Worm (Caenorhabditis elegans): ENCODE results near the gene srsx-21.

DNA sequence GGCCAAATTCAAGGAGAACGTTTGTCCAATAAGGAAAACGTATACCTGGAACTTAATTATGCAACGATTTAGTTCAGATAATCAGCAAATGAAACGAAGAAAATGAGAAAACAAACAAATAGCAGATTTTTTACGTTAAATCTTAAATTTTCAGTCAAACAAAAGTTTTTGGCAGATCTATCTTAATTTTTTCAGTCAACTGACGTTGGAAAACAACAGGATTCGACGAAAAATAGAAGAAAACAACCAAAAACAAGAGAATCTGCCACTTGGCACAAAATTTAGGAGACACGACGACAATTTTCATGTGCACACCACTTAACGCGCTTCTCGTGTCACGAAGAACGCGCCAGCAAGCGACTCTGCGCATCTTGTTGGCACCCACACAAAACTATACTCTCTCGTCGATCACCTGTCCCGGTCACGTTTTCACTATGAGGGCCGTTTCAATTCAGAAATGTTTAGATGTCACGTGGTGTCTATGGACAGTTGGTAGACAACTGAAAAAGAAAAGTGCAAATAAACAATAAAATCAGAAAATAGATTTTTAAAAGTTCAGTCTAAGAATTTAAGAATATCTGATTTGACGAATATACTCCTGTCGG, 48.0 kb upstream of the srsx-21 start, which contains the start of gene ztf-7:
- TF ChIP-seq sea-1 (GFP tag; conservative IDR thresholded peaks at IDR 0.05): no peak
- TF ChIP-seq ama-1 (optimal IDR thresholded peaks at IDR 0.05): no peak
- no peak for TF ChIP-seq hnd-1 (tag; optimal IDR thresholded peaks at IDR 0.05)
